Worm (Caenorhabditis elegans) whole organism, L3 larva: ENCODE data around the gene bath-1.

Experiments used
- ZK546.5 ChIP-seq: sonication (generic microtip); optimal IDR thresholded peaks from 2 replicates; lab custom pipeline; 2017; ENCODE audit warnings: missing biosample characterization, missing genetic modification characterization
- aly-2 ChIP-seq: fragments of 150-350 bp; optimal IDR thresholded peaks from 2 replicates; lab custom pipeline; 2014; ENCODE audit warnings: missing biosample characterization, missing genetic modification characterization
- jun-1 ChIP-seq: fragments of 150-350 bp; optimal IDR thresholded peaks from 2 replicates; lab custom pipeline; 2014; ENCODE audit warnings: missing biosample characterization, missing genetic modification reagents, missing genetic modification characterization
- nhr-11 ChIP-seq: fragments of 150-350 bp; optimal IDR thresholded peaks from 2 replicates; lab custom pipeline; 2014; ENCODE audit warnings: missing biosample characterization, missing genetic modification characterization
- nhr-43 ChIP-seq: sonication (generic microtip); optimal IDR thresholded peaks from 2 replicates; lab custom pipeline; 2016; ENCODE audit warnings: mild to moderate bottlenecking, missing genetic modification characterization, missing compliant biosample characterization; ENCODE audit not compliant: poor library complexity, severe bottlenecking
- pha-4 ChIP-seq: fragments of 150-350 bp; optimal IDR thresholded peaks from 2 replicates; lab custom pipeline; 2014; ENCODE audit warnings: missing biosample characterization, missing genetic modification reagents, missing genetic modification characterization
- unc-39 ChIP-seq: sonication (generic microtip); optimal IDR thresholded peaks from 4 replicates; lab custom pipeline; 2017; ENCODE audit warnings: missing biosample characterization, missing genetic modification characterization
- zag-1 ChIP-seq: fragments of 150-350 bp; optimal IDR thresholded peaks from 2 replicates; lab custom pipeline; 2014; ENCODE audit warnings: missing biosample characterization, missing genetic modification characterization

- TF ChIP-seq pha-4 (tag; lab: Kevin White, UChicago) = no peak
- TF ChIP-seq aly-2 (tag; lab: Kevin White, UChicago) = no peak
- TF ChIP-seq unc-39 (tag; lab: Kevin White, UChicago) = no peak
- TF ChIP-seq ZK546.5 (tag; lab: Kevin White, UChicago) = no peak
- no peak for TF ChIP-seq nhr-11 (tag; lab: Kevin White, UChicago)
- no peak for TF ChIP-seq zag-1 (tag; lab: Kevin White, UChicago)
- no peak for TF ChIP-seq nhr-43
- no peak for TF ChIP-seq jun-1 (tag; lab: Kevin White, UChicago)
Measured at ce11 chrII:2071429-2071828, 42.8 kb upstream of the bath-1 start, which contains the start of gene F07E5.7.
